Worm (Caenorhabditis elegans): ENCODE data around the gene rfc-4.
A peak's percentile ranks its signal among the peaks of the same experiment; 100 is the strongest.

rfc-4 gene

ce11 chrIII:6945319-6945718 is 26.7 kb upstream of the rfc-4 start:
- TF ChIP-seq sox-2 (GFP tag; IDR thresholded peaks at IDR 0.05) (no peak), ceh-45 (GFP tag; IDR thresholded peaks at IDR 0.05) (no peak), ceh-30 (tag; optimal IDR thresholded peaks at IDR 0.05) (no peak), elt-4 (tag; optimal IDR thresholded peaks at IDR 0.05) (no peak), Y22D7AL.16 (tag; optimal IDR thresholded peaks at IDR 0.05) (no peak), ceh-34 (tag; optimal IDR thresholded peaks at IDR 0.05) (no peak), lin-11 (tag; optimal IDR thresholded peaks at IDR 0.05) (no peak), nfya-1 (tag; optimal IDR thresholded peaks at IDR 0.05) (no peak), lim-6 (tag; optimal IDR thresholded peaks at IDR 0.05) (no peak), syd-9 (tag; optimal IDR thresholded peaks at IDR 0.05) (no peak), hlh-8 (tag; optimal IDR thresholded peaks at IDR 0.05) (no peak), pha-2 (tag; optimal IDR thresholded peaks at IDR 0.05) (no peak), ceh-9 (tag; optimal IDR thresholded peaks at IDR 0.05) (no peak), ceh-14 (tag; optimal IDR thresholded peaks at IDR 0.05) (no peak), sdc-2 (tag; optimal IDR thresholded peaks at IDR 0.05) (no peak), che-1 (tag; optimal IDR thresholded peaks at IDR 0.05) (no peak), hlh-30 (tag; optimal IDR thresholded peaks at IDR 0.05; ENCODE audit: insufficient read depth) (no peak), pag-3 (tag; optimal IDR thresholded peaks at IDR 0.05; ENCODE audit: borderline replicate concordance) (no peak), ztf-16 (tag; optimal IDR thresholded peaks at IDR 0.05) (no peak), ceh-22 (tag; optimal IDR thresholded peaks at IDR 0.05) (no peak)

ce11 chrIII:6945747-6946146 is 26.3 kb upstream of the rfc-4 start, which contains the start of gene abu-13:
TSS of gene abu-13 (minus strand) at chrIII:6945898.
- TF ChIP-seq pha-4 (tag; optimal IDR thresholded peaks at IDR 0.05) = no peak

- TF ChIP-seq ceh-14 (tag; optimal IDR thresholded peaks at IDR 0.05) (no peak), eyg-1 (tag; optimal IDR thresholded peaks at IDR 0.05) (no peak), pax-1 (tag; optimal IDR thresholded peaks at IDR 0.05) (no peak)
These were observed 25.7 kb upstream of the rfc-4 start, which contains the start of gene let-711 for ce11 chrIII:6946382-6946781. TSS of gene let-711 (plus strand) at chrIII:6946718.

ce11 chrIII:6947896-6948295 is 24.2 kb upstream of the rfc-4 start:
- no peak for TF ChIP-seq ceh-9 (tag; optimal IDR thresholded peaks at IDR 0.05)
- TF ChIP-seq hlh-30 (tag; optimal IDR thresholded peaks at IDR 0.05; ENCODE audit: insufficient read depth) = peak; percentile 64
- TF ChIP-seq pqm-1 (tag; optimal IDR thresholded peaks at IDR 0.05) = no peak
- no peak for TF ChIP-seq npax-4 (tag; optimal IDR thresholded peaks at IDR 0.05)
- TF ChIP-seq pax-1 (tag; optimal IDR thresholded peaks at IDR 0.05) = peak; percentile 31
- peak; percentile 33 for TF ChIP-seq tbx-2 (tag; optimal IDR thresholded peaks at IDR 0.05)
- TF ChIP-seq mec-3 (tag; optimal IDR thresholded peaks at IDR 0.05; ENCODE audit: borderline replicate concordance) = no peak
- peak; percentile 28 for TF ChIP-seq nfya-1 (tag; optimal IDR thresholded peaks at IDR 0.05)
- peak; percentile 57 for TF ChIP-seq unc-55 (GFP tag; optimal IDR thresholded peaks at IDR 0.05)

ce11 chrIII:6951435-6951834 is 20.6 kb upstream of the rfc-4 start:
- TF ChIP-seq nfya-1 (tag; optimal IDR thresholded peaks at IDR 0.05) (no peak), ceh-18 (tag; optimal IDR thresholded peaks at IDR 0.05) (no peak), elt-2 (tag; optimal IDR thresholded peaks at IDR 0.05) (no peak), ceh-45 (GFP tag; IDR thresholded peaks at IDR 0.05) (no peak), ceh-6 (GFP tag; optimal IDR thresholded peaks at IDR 0.05) (no peak), unc-42 (tag; optimal IDR thresholded peaks at IDR 0.05) (peak; percentile 16), ceh-9 (tag; optimal IDR thresholded peaks at IDR 0.05) (no peak), pha-2 (tag; optimal IDR thresholded peaks at IDR 0.05) (no peak), ceh-48 (tag; optimal IDR thresholded peaks at IDR 0.05) (peak; percentile 45), sdc-2 (tag; optimal IDR thresholded peaks at IDR 0.05) (no peak), ets-4 (tag; optimal IDR thresholded peaks at IDR 0.05) (no peak), ceh-31 (tag; optimal IDR thresholded peaks at IDR 0.05) (peak; percentile 17), hlh-8 (tag; optimal IDR thresholded peaks at IDR 0.05) (no peak), ceh-34 (tag; optimal IDR thresholded peaks at IDR 0.05) (no peak), madf-2 (tag; optimal IDR thresholded peaks at IDR 0.05) (no peak), C38D4.7 (GFP tag; optimal IDR thresholded peaks at IDR 0.05) (no peak), ttx-3 (tag; optimal IDR thresholded peaks at IDR 0.05) (no peak), sox-2 (GFP tag; IDR thresholded peaks at IDR 0.05) (no peak), ref-2 (tag; optimal IDR thresholded peaks at IDR 0.05) (peak; percentile 20), lim-6 (tag; optimal IDR thresholded peaks at IDR 0.05) (no peak), ceh-30 (tag; optimal IDR thresholded peaks at IDR 0.05) (no peak), lin-11 (tag; optimal IDR thresholded peaks at IDR 0.05) (no peak)
